Fruit fly (Drosophila melanogaster) whole organism, embryonic: ENCODE data around the gene Mical.

Source experiments
- Atf3 ChIP-seq: fragments of 200-800 bp; sonication (Bioruptor generic); optimal IDR thresholded peaks from 3 replicates; lab custom pipeline; 2016; ENCODE audit warnings: missing biosample characterization, missing genetic modification characterization
- BtbVII ChIP-seq: fragments of 200-800 bp; sonication (Bioruptor generic); optimal IDR thresholded peaks from 3 replicates; lab custom pipeline; 2017; ENCODE audit warnings: missing biosample characterization, mild to moderate bottlenecking, missing genetic modification characterization
- CG10147 ChIP-seq: fragments of 200-800 bp; sonication (Bioruptor generic); optimal IDR thresholded peaks from 2 replicates; lab custom pipeline; 2019; ENCODE audit warnings: missing biosample characterization, mild to moderate bottlenecking, missing genetic modification characterization, moderate library complexity
- CG10209 ChIP-seq: fragments of 200-800 bp; sonication (Bioruptor generic); optimal IDR thresholded peaks from 3 replicates; lab custom pipeline; 2017; ENCODE audit warnings: missing biosample characterization, mild to moderate bottlenecking, missing genetic modification characterization, missing genetic modification reagents
- CG10543 ChIP-seq: fragments of 200-800 bp; sonication (Bioruptor generic); optimal IDR thresholded peaks from 3 replicates; lab custom pipeline; 2017; ENCODE audit warnings: missing biosample characterization, mild to moderate bottlenecking, missing genetic modification characterization, moderate library complexity
- CG10959 ChIP-seq: fragments of 200-800 bp; sonication (Bioruptor generic); IDR thresholded peaks from 2 replicates; pipeline ENCODE4 v1.3.6; 2022; ENCODE audit warnings: missing biosample characterization, missing genetic modification characterization
- CG11085 ChIP-seq: fragments of 200-800 bp; sonication (Bioruptor generic); IDR thresholded peaks from 2 replicates; pipeline ENCODE4 v1.3.6; 2022; ENCODE audit warnings: missing biosample characterization, missing genetic modification characterization
- CG11093 ChIP-seq: fragments of 200-800 bp; sonication (Bioruptor generic); IDR thresholded peaks from 3 replicates; pipeline ENCODE4 v1.3.6; 2022; ENCODE audit warnings: missing biosample characterization, missing genetic modification characterization
- CG11560 ChIP-seq: fragments of 200-800 bp; sonication (Bioruptor generic); IDR thresholded peaks from 3 replicates; pipeline ENCODE4 v1.3.6; 2022; ENCODE audit warnings: missing biosample characterization, missing genetic modification characterization
- CG11695 ChIP-seq: fragments of 200-800 bp; sonication (Bioruptor generic); IDR thresholded peaks from 3 replicates; pipeline ENCODE4 v1.3.6; 2022; ENCODE audit warnings: missing biosample characterization, missing genetic modification characterization
- CG11723 ChIP-seq: fragments of 200-800 bp; sonication (Bioruptor generic); optimal IDR thresholded peaks from 2 replicates; lab custom pipeline; 2017; ENCODE audit warnings: missing biosample characterization, mild to moderate bottlenecking, missing genetic modification characterization
- CG12236 ChIP-seq: fragments of 200-800 bp; sonication (Bioruptor generic); optimal IDR thresholded peaks from 2 replicates; lab custom pipeline; 2016; ENCODE audit warnings: missing biosample characterization, missing genetic modification characterization
- CG14050 ChIP-seq: fragments of 200-800 bp; sonication (Bioruptor generic); IDR thresholded peaks from 3 replicates; pipeline ENCODE4 v1.3.6; 2022; ENCODE audit warnings: missing biosample characterization, missing genetic modification characterization
- CG14710 ChIP-seq: fragments of 200-800 bp; sonication (Bioruptor generic); optimal IDR thresholded peaks from 3 replicates; lab custom pipeline; 2019; ENCODE audit warnings: missing biosample characterization, mild to moderate bottlenecking, missing genetic modification characterization, moderate library complexity
- CG15601 ChIP-seq: fragments of 200-800 bp; sonication (Bioruptor generic); optimal IDR thresholded peaks from 3 replicates; lab custom pipeline; 2019; ENCODE audit warnings: missing biosample characterization, mild to moderate bottlenecking, missing genetic modification characterization, moderate library complexity
- CG1602 ChIP-seq: fragments of 200-800 bp; sonication (Bioruptor generic); optimal IDR thresholded peaks from 3 replicates; lab custom pipeline; 2016; ENCODE audit warnings: missing biosample characterization, missing genetic modification characterization
- CG1647 ChIP-seq: fragments of 200-800 bp; sonication (Bioruptor generic); optimal IDR thresholded peaks from 3 replicates; lab custom pipeline; 2016; ENCODE audit warnings: missing biosample characterization, missing genetic modification characterization
- CG16813 ChIP-seq: fragments of 200-800 bp; sonication (Bioruptor generic); IDR thresholded peaks from 3 replicates; pipeline ENCODE4 v1.3.6; 2022; ENCODE audit warnings: missing biosample characterization, missing genetic modification characterization; ENCODE audit not compliant: partially characterized antibody
- CG17186 ChIP-seq: fragments of 200-800 bp; sonication (Bioruptor generic); optimal IDR thresholded peaks from 3 replicates; lab custom pipeline; 2017; ENCODE audit warnings: missing biosample characterization, missing genetic modification reagents, missing genetic modification characterization
- CG2116 ChIP-seq: fragments of 200-800 bp; sonication (Bioruptor generic); optimal IDR thresholded peaks from 3 replicates; lab custom pipeline; 2018; ENCODE audit warnings: missing biosample characterization, mild to moderate bottlenecking, missing genetic modification characterization
- CG2199 ChIP-seq: fragments of 200-800 bp; sonication (Bioruptor generic); IDR thresholded peaks from 3 replicates; pipeline ENCODE4 v1.3.6; 2022; ENCODE audit warnings: missing biosample characterization, missing genetic modification characterization
- CG30020 ChIP-seq: fragments of 200-800 bp; optimal IDR thresholded peaks from 2 replicates; lab custom pipeline; 2019; ENCODE audit warnings: missing biosample characterization, mild to moderate bottlenecking, missing genetic modification characterization, moderate library complexity
- CG4424 ChIP-seq: fragments of 200-800 bp; sonication (Bioruptor generic); optimal IDR thresholded peaks from 3 replicates; lab custom pipeline; 2016; ENCODE audit warnings: missing biosample characterization, missing genetic modification characterization
- CG7372 ChIP-seq: fragments of 200-800 bp; sonication (Bioruptor generic); IDR thresholded peaks from 2 replicates; pipeline ENCODE4 v1.3.6; 2022; ENCODE audit warnings: missing biosample characterization, missing genetic modification characterization
- CG7556 ChIP-seq: fragments of 200-800 bp; sonication (Bioruptor generic); optimal IDR thresholded peaks from 2 replicates; lab custom pipeline; 2017; ENCODE audit warnings: missing biosample characterization, mild to moderate bottlenecking, missing genetic modification characterization
- CG9817 ChIP-seq: fragments of 200-800 bp; sonication (Bioruptor generic); optimal IDR thresholded peaks from 2 replicates; lab custom pipeline; 2018; ENCODE audit warnings: missing biosample characterization, mild to moderate bottlenecking, missing genetic modification characterization, moderate library complexity
- Dbx ChIP-seq: fragments of 200-800 bp; sonication (Bioruptor generic); IDR thresholded peaks from 3 replicates; pipeline ENCODE4 v1.3.6; 2022; ENCODE audit warnings: missing biosample characterization, missing genetic modification characterization
- Elba2 ChIP-seq: fragments of 200-800 bp; sonication (Bioruptor generic); optimal IDR thresholded peaks from 3 replicates; lab custom pipeline; 2016; ENCODE audit warnings: missing biosample characterization, missing genetic modification characterization
- HLH3B ChIP-seq: fragments of 200-800 bp; sonication (Bioruptor generic); IDR thresholded peaks from 2 replicates; pipeline ENCODE4 v1.3.6; 2022; ENCODE audit warnings: missing biosample characterization, missing genetic modification characterization
- HLH4C ChIP-seq: fragments of 200-800 bp; sonication (Bioruptor generic); IDR thresholded peaks from 3 replicates; pipeline ENCODE4 v1.3.6; 2022; ENCODE audit warnings: missing biosample characterization, missing genetic modification characterization; ENCODE audit not compliant: partially characterized antibody
- Hr3 ChIP-seq: fragments of 200-800 bp; sonication (Bioruptor generic); optimal IDR thresholded peaks from 3 replicates; lab custom pipeline; 2016; ENCODE audit warnings: missing biosample characterization, missing genetic modification characterization
- Hr39 ChIP-seq: fragments of >200 bp; optimal IDR thresholded peaks from 2 replicates; lab custom pipeline; 2017
- Lpt ChIP-seq: fragments of >200 bp; optimal IDR thresholded peaks from 2 replicates; lab custom pipeline; 2018; ENCODE audit warnings: missing biosample characterization, missing genetic modification characterization
- Opbp ChIP-seq: fragments of 200-800 bp; sonication (Bioruptor generic); IDR thresholded peaks from 3 replicates; pipeline ENCODE4 v1.3.6; 2022; ENCODE audit warnings: missing biosample characterization, missing genetic modification characterization; ENCODE audit not compliant: partially characterized antibody
- Usf ChIP-seq: fragments of 200-800 bp; sonication (Bioruptor generic); optimal IDR thresholded peaks from 2 replicates; lab custom pipeline; 2017; ENCODE audit warnings: missing genotype, missing biosample characterization, missing genetic modification characterization
- aop ChIP-seq: fragments of 200-800 bp; sonication (Bioruptor generic); IDR thresholded peaks from 2 replicates; pipeline ENCODE4 v1.3.6; 2022; ENCODE audit warnings: missing biosample characterization, missing genetic modification characterization
- dm ChIP-seq: fragments of 200-800 bp; sonication (Bioruptor generic); optimal IDR thresholded peaks from 3 replicates; lab custom pipeline; 2016; ENCODE audit warnings: missing biosample characterization, missing genetic modification characterization
- dmrt11E ChIP-seq: fragments of 200-800 bp; sonication (Bioruptor generic); optimal IDR thresholded peaks from 3 replicates; lab custom pipeline; 2018; ENCODE audit warnings: missing biosample characterization, mild to moderate bottlenecking, missing genetic modification characterization, moderate library complexity
- eve ChIP-seq, 2 experiments: fragments of >200 bp; optimal IDR thresholded peaks; 2 replicates each; lab custom pipeline; 2017; ENCODE audit warnings: missing biosample characterization in 2 of 2, missing genetic modification characterization in 2 of 2
- gt ChIP-seq: fragments of 200-800 bp; sonication (Bioruptor generic); IDR thresholded peaks from 2 replicates; pipeline ENCODE4 v1.3.6; 2022; ENCODE audit warnings: missing biosample characterization, missing genetic modification characterization
- jumu ChIP-seq: fragments of 200-800 bp; sonication (Bioruptor generic); optimal IDR thresholded peaks from 3 replicates; lab custom pipeline; 2016; ENCODE audit warnings: missing biosample characterization, missing genetic modification characterization
- kah ChIP-seq: fragments of 200-800 bp; sonication (Bioruptor generic); optimal IDR thresholded peaks from 2 replicates; lab custom pipeline; 2018; ENCODE audit warnings: missing biosample characterization, mild to moderate bottlenecking, missing genetic modification characterization
- kay ChIP-seq: fragments of 200-800 bp; sonication (Bioruptor generic); optimal IDR thresholded peaks from 2 replicates; lab custom pipeline; 2016; ENCODE audit warnings: missing biosample characterization, missing genetic modification characterization
- mld ChIP-seq: fragments of 200-800 bp; sonication (Bioruptor generic); IDR thresholded peaks from 3 replicates; pipeline ENCODE4 v1.3.6; 2022; ENCODE audit warnings: missing biosample characterization, missing genetic modification characterization; ENCODE audit not compliant: partially characterized antibody
- pb ChIP-seq: fragments of 200-800 bp; sonication (Bioruptor generic); optimal IDR thresholded peaks from 3 replicates; lab custom pipeline; 2016; ENCODE audit warnings: missing biosample characterization, missing genetic modification characterization
- pita ChIP-seq: fragments of 200-800 bp; sonication (Bioruptor generic); optimal IDR thresholded peaks from 2 replicates; lab custom pipeline; 2017; ENCODE audit warnings: missing biosample characterization, mild to moderate bottlenecking, missing genetic modification characterization
- repo ChIP-seq: fragments of 200-800 bp; sonication (Bioruptor generic); optimal IDR thresholded peaks from 2 replicates; lab custom pipeline; 2016; ENCODE audit warnings: missing biosample characterization, missing genetic modification characterization
- row ChIP-seq: fragments of 200-800 bp; sonication (Bioruptor generic); IDR thresholded peaks from 3 replicates; pipeline ENCODE4 v1.3.6; 2022; ENCODE audit warnings: missing biosample characterization, missing genetic modification characterization
- run ChIP-seq: fragments of 200-800 bp; sonication (Bioruptor generic); optimal IDR thresholded peaks from 3 replicates; lab custom pipeline; 2018; ENCODE audit warnings: missing biosample characterization, mild to moderate bottlenecking, missing genetic modification characterization
- slbo ChIP-seq: fragments of 200-800 bp; sonication (Bioruptor generic); IDR thresholded peaks from 2 replicates; pipeline ENCODE4 v1.3.6; 2022; ENCODE audit warnings: missing biosample characterization, missing genetic modification characterization
- tap ChIP-seq: fragments of 200-800 bp; optimal IDR thresholded peaks from 3 replicates; lab custom pipeline; 2019; ENCODE audit warnings: missing biosample characterization, mild to moderate bottlenecking, missing genetic modification characterization, moderate library complexity
- trh ChIP-seq: fragments of 200-800 bp; sonication (Bioruptor generic); optimal IDR thresholded peaks from 2 replicates; lab custom pipeline; 2016; ENCODE audit warnings: missing biosample characterization, missing genetic modification characterization
- zen2 ChIP-seq: fragments of 200-800 bp; sonication (Bioruptor generic); IDR thresholded peaks from 3 replicates; pipeline ENCODE4 v1.3.6; 2022; ENCODE audit warnings: missing biosample characterization, missing genetic modification characterization; ENCODE audit not compliant: partially characterized antibody

Mical gene

DNA sequence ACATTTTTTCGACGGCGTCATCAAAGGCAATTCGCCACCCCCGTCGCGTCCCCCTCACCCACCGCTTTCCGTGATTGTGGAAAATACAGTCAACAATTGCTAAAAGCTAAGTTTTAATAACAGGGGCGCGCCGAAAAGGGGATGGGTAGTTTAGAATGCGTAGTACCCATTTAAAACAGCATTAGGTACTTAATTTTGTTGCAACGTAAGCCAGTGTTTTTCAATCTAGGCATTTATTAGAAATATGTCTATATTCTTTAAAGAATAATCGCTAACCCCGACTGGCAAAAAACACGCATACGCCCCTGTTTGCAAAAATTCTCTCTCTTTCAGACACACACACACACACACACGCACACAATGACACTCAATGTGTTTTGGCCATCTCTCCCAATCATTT, 42.2 kb upstream of the Mical start (continued):
- no peak for TF ChIP-seq kah (GFP tag; lab: Kevin White, UChicago)
- no peak for TF ChIP-seq Hr39 (lab: Kevin White, UChicago)
- TF ChIP-seq Lpt (GFP tag; lab: Kevin White, UChicago) = no peak
- TF ChIP-seq Hr3 (GFP tag; lab: Kevin White, UChicago) = no peak
- TF ChIP-seq kay = no peak
- peak; percentile 62 for TF ChIP-seq row
- no peak for TF ChIP-seq CG16813 (GFP tag; lab: Robert Waterston, UW)
- TF ChIP-seq slbo (GFP tag; lab: Robert Waterston, UW) = peak; percentile 90
- TF ChIP-seq jumu = no peak
- TF ChIP-seq CG11695 (GFP tag; lab: Robert Waterston, UW) = no peak
- TF ChIP-seq CG1647 (GFP tag; lab: Kevin White, UChicago) = peak; percentile 57
- TF ChIP-seq mld = no peak
- no peak for TF ChIP-seq CG15601 (tag; lab: Kevin White, UChicago)
- TF ChIP-seq CG14050 (GFP tag; lab: Robert Waterston, UW) = no peak
- no peak for TF ChIP-seq pb
- TF ChIP-seq zen2 (GFP tag; lab: Robert Waterston, UW) = no peak
- TF ChIP-seq run (tag; lab: Kevin White, UChicago) = no peak
- TF ChIP-seq HLH3B (GFP tag; lab: Robert Waterston, UW) = peak; percentile 14; the same call in 1 of the 2 replicates
- no peak for TF ChIP-seq CG10543
- no peak for TF ChIP-seq CG1602 (GFP tag; lab: Kevin White, UChicago)
- TF ChIP-seq dmrt11E = no peak
- no peak for TF ChIP-seq CG2116
- TF ChIP-seq CG12236 (GFP tag; lab: Kevin White, UChicago) = no peak
- TF ChIP-seq CG4424 (GFP tag; lab: Kevin White, UChicago) = no peak
- no peak for TF ChIP-seq dm (GFP tag; lab: Kevin White, UChicago)
- TF ChIP-seq CG9817 (tag; lab: Kevin White, UChicago) = peak; percentile 53
- TF ChIP-seq eve (GFP tag; optimal IDR thresholded peaks at IDR 0.05; lab: Kevin White, UChicago) = no peak
- TF ChIP-seq Atf3 (GFP tag; lab: Kevin White, UChicago) = no peak
- no peak for TF ChIP-seq CG14710 (tag; lab: Kevin White, UChicago)
- no peak for TF ChIP-seq CG17186 (GFP tag; lab: Kevin White, UChicago)
- peak; percentile 66 for TF ChIP-seq CG10147 (GFP tag; lab: Kevin White, UChicago)
- TF ChIP-seq CG10209 (GFP tag; lab: Kevin White, UChicago) = peak; percentile 14
- TF ChIP-seq CG11560 = no peak; the same call in 2 of the 3 replicates
- peak; percentile 50 for TF ChIP-seq Usf (GFP tag; lab: Kevin White, UChicago)
- TF ChIP-seq HLH4C (GFP tag; lab: Robert Waterston, UW) = no peak
- TF ChIP-seq pita (GFP tag; lab: Kevin White, UChicago) = no peak
- TF ChIP-seq aop (GFP tag; lab: Robert Waterston, UW) = no peak
- TF ChIP-seq gt (GFP tag; lab: Robert Waterston, UW) = no peak
- TF ChIP-seq Dbx (GFP tag; lab: Robert Waterston, UW) = peak; percentile 81
- TF ChIP-seq CG30020 = no peak
- TF ChIP-seq CG11085 (GFP tag; lab: Robert Waterston, UW) = no peak; the same call in 1 of the 2 replicates
- no peak for TF ChIP-seq Elba2 (GFP tag; lab: Kevin White, UChicago)
- TF ChIP-seq trh (GFP tag; lab: Kevin White, UChicago) = no peak
- TF ChIP-seq CG7372 (GFP tag; lab: Robert Waterston, UW) = no peak
- no peak for TF ChIP-seq tap (tag; lab: Kevin White, UChicago)
- no peak for TF ChIP-seq Opbp (GFP tag; lab: Robert Waterston, UW)
- no peak for TF ChIP-seq CG10959 (GFP tag; lab: Robert Waterston, UW)
- TF ChIP-seq BtbVII (GFP tag; lab: Kevin White, UChicago) = peak; percentile 65
- no peak for TF ChIP-seq repo (GFP tag; lab: Kevin White, UChicago)
- TF ChIP-seq CG7556 = peak; percentile 13
- no peak for TF ChIP-seq CG2199
- TF ChIP-seq CG11093 (GFP tag; lab: Robert Waterston, UW) = no peak
- no peak for TF ChIP-seq CG11723 (GFP tag; lab: Kevin White, UChicago)
